Fruit fly (Drosophila melanogaster) whole organism, embryonic: ENCODE results near the gene Aasdh.

Experiments
- Aef1 ChIP-seq: fragments of 200-800 bp; sonication (Bioruptor generic); IDR thresholded peaks from 3 replicates; pipeline ENCODE4 v1.3.6; 2022; ENCODE audit warnings: missing biosample characterization, missing genetic modification characterization
- Antp ChIP-seq: fragments of 200-800 bp; sonication (Bioruptor generic); optimal IDR thresholded peaks from 3 replicates; lab custom pipeline; 2016; ENCODE audit warnings: missing biosample characterization, missing genetic modification characterization
- CG10147 ChIP-seq: fragments of 200-800 bp; sonication (Bioruptor generic); optimal IDR thresholded peaks from 2 replicates; lab custom pipeline; 2019; ENCODE audit warnings: missing biosample characterization, mild to moderate bottlenecking, missing genetic modification characterization, moderate library complexity
- CG10979 ChIP-seq: fragments of 200-800 bp; sonication (Bioruptor generic); optimal IDR thresholded peaks from 2 replicates; lab custom pipeline; 2018; ENCODE audit warnings: missing biosample characterization, mild to moderate bottlenecking, missing genetic modification characterization, moderate library complexity
- CG11247 ChIP-seq: fragments of 200-800 bp; sonication (Bioruptor generic); IDR thresholded peaks from 2 replicates; pipeline ENCODE4 v1.3.6; 2022; ENCODE audit warnings: missing biosample characterization, missing genetic modification characterization
- CG12104 ChIP-seq: fragments of 200-800 bp; sonication (Bioruptor generic); optimal IDR thresholded peaks from 3 replicates; lab custom pipeline; 2016; ENCODE audit warnings: missing biosample characterization, missing genetic modification characterization
- CG1233 ChIP-seq: fragments of 200-800 bp; sonication (Bioruptor generic); optimal IDR thresholded peaks from 4 replicates; lab custom pipeline; 2018; ENCODE audit warnings: missing biosample characterization, mild to moderate bottlenecking, missing genetic modification characterization
- CG12391 ChIP-seq: fragments of 200-800 bp; sonication (Bioruptor generic); optimal IDR thresholded peaks from 3 replicates; lab custom pipeline; 2018; ENCODE audit warnings: missing biosample characterization, mild to moderate bottlenecking, missing genetic modification characterization, moderate library complexity
- CG12769 ChIP-seq: fragments of 200-800 bp; sonication (Bioruptor generic); optimal IDR thresholded peaks from 2 replicates; lab custom pipeline; 2019; ENCODE audit warnings: missing biosample characterization, mild to moderate bottlenecking, missing genetic modification characterization, moderate library complexity
- CG13624 ChIP-seq: fragments of 200-800 bp; sonication (Bioruptor generic); optimal IDR thresholded peaks from 2 replicates; lab custom pipeline; 2016; ENCODE audit warnings: missing biosample characterization, missing genetic modification characterization
- CG1602 ChIP-seq: fragments of 200-800 bp; sonication (Bioruptor generic); optimal IDR thresholded peaks from 3 replicates; lab custom pipeline; 2016; ENCODE audit warnings: missing biosample characterization, missing genetic modification characterization
- CG2120 ChIP-seq: fragments of 200-800 bp; sonication (Bioruptor generic); optimal IDR thresholded peaks from 3 replicates; lab custom pipeline; 2016; ENCODE audit warnings: missing biosample characterization, missing genetic modification characterization
- CG3163 ChIP-seq: fragments of 200-800 bp; sonication (Bioruptor generic); optimal IDR thresholded peaks from 3 replicates; lab custom pipeline; 2016; ENCODE audit warnings: missing biosample characterization, missing genetic modification characterization
- CG3281 ChIP-seq: fragments of 200-800 bp; sonication (Bioruptor generic); optimal IDR thresholded peaks from 3 replicates; lab custom pipeline; 2017; ENCODE audit warnings: missing biosample characterization, mild to moderate bottlenecking, missing genetic modification characterization
- CG4424 ChIP-seq: fragments of 200-800 bp; sonication (Bioruptor generic); optimal IDR thresholded peaks from 3 replicates; lab custom pipeline; 2016; ENCODE audit warnings: missing biosample characterization, missing genetic modification characterization
- CG6254 ChIP-seq: fragments of 200-800 bp; sonication (Bioruptor generic); optimal IDR thresholded peaks from 3 replicates; lab custom pipeline; 2017; ENCODE audit warnings: mild to moderate bottlenecking, missing biosample characterization, missing genetic modification reagents, missing genetic modification characterization
- CG6791 ChIP-seq: fragments of 200-800 bp; sonication (Bioruptor generic); IDR thresholded peaks from 3 replicates; pipeline ENCODE4 v1.3.6; 2022; ENCODE audit warnings: missing biosample characterization, missing genetic modification characterization; ENCODE audit not compliant: partially characterized antibody
- CG7556 ChIP-seq: fragments of 200-800 bp; sonication (Bioruptor generic); optimal IDR thresholded peaks from 2 replicates; lab custom pipeline; 2017; ENCODE audit warnings: missing biosample characterization, mild to moderate bottlenecking, missing genetic modification characterization
- Dad ChIP-seq: fragments of 200-800 bp; sonication (Bioruptor generic); optimal IDR thresholded peaks from 3 replicates; lab custom pipeline; 2016; ENCODE audit warnings: missing biosample characterization, missing genetic modification characterization
- Deaf1 ChIP-seq: fragments of 200-800 bp; optimal IDR thresholded peaks from 3 replicates; lab custom pipeline; 2019; ENCODE audit warnings: missing biosample characterization, mild to moderate bottlenecking, missing genetic modification characterization, moderate library complexity
- Dip2 ChIP-seq: fragments of 200-800 bp; sonication (Bioruptor generic); IDR thresholded peaks from 2 replicates; pipeline ENCODE4 v1.3.6; 2022; ENCODE audit warnings: missing biosample characterization, missing genetic modification characterization
- Max ChIP-seq: fragments of 200-800 bp; sonication (Bioruptor generic); optimal IDR thresholded peaks from 2 replicates; lab custom pipeline; 2016; ENCODE audit warnings: missing biosample characterization, mild to moderate bottlenecking, missing genetic modification characterization
- Med ChIP-seq: fragments of 200-800 bp; sonication (Bioruptor generic); peaks from one replicate; lab custom pipeline; 2016; ENCODE audit warnings: missing biosample characterization, missing genetic modification characterization, mild to moderate bottlenecking, inconsistent platforms, moderate library complexity
- Myb ChIP-seq: fragments of 200-800 bp; sonication (Bioruptor generic); optimal IDR thresholded peaks from 2 replicates; lab custom pipeline; 2016; ENCODE audit warnings: missing biosample characterization, missing genetic modification characterization
- Oaz ChIP-seq: fragments of 200-800 bp; sonication (Bioruptor generic); IDR thresholded peaks from 2 replicates; pipeline ENCODE4 v1.3.6; 2022; ENCODE audit warnings: missing biosample characterization, missing genetic modification characterization
- TFAM ChIP-seq: fragments of 200-800 bp; sonication (Bioruptor generic); optimal IDR thresholded peaks from 2 replicates; lab custom pipeline; 2017; ENCODE audit warnings: missing biosample characterization, missing genetic modification characterization, inconsistent platforms
- ap ChIP-seq: fragments of 200-800 bp; sonication (Bioruptor generic); IDR thresholded peaks from 2 replicates; pipeline ENCODE4 v1.3.6; 2022; ENCODE audit warnings: missing biosample characterization, missing genetic modification characterization
- ase ChIP-seq: fragments of 200-800 bp; sonication (Bioruptor generic); IDR thresholded peaks from 3 replicates; pipeline ENCODE4 v1.3.6; 2022; ENCODE audit warnings: missing biosample characterization, missing genetic modification characterization
- chinmo ChIP-seq: fragments of 200-800 bp; sonication (Bioruptor generic); IDR thresholded peaks from 4 replicates; pipeline ENCODE4 v1.3.6; 2022; ENCODE audit warnings: missing biosample characterization, missing genetic modification characterization; ENCODE audit not compliant: partially characterized antibody
- croc ChIP-seq: fragments of 200-800 bp; sonication (Bioruptor generic); conservative IDR thresholded peaks from 3 replicates; pipeline ENCODE4 v1.3.6; 2022; ENCODE audit warnings: missing biosample characterization, missing genetic modification characterization
- da ChIP-seq: fragments of 200-800 bp; sonication (Bioruptor generic); optimal IDR thresholded peaks from 2 replicates; lab custom pipeline; 2016; ENCODE audit warnings: missing biosample characterization, missing genetic modification characterization
- eyg ChIP-seq: fragments of 200-800 bp; sonication (Bioruptor generic); optimal IDR thresholded peaks from 3 replicates; lab custom pipeline; 2016; ENCODE audit warnings: missing biosample characterization, missing genetic modification characterization
- fu2 ChIP-seq: fragments of 200-800 bp; sonication (Bioruptor generic); optimal IDR thresholded peaks from 2 replicates; lab custom pipeline; 2016; ENCODE audit warnings: missing biosample characterization, missing genetic modification characterization
- gcm2 ChIP-seq: fragments of 200-800 bp; sonication (Bioruptor generic); optimal IDR thresholded peaks from 2 replicates; lab custom pipeline; 2016; ENCODE audit warnings: missing biosample characterization, missing genetic modification characterization
- ham ChIP-seq: fragments of 200-800 bp; sonication (Bioruptor generic); IDR thresholded peaks from 2 replicates; pipeline ENCODE4 v1.3.6; 2022; ENCODE audit warnings: missing biosample characterization, missing genetic modification characterization
- ken ChIP-seq: fragments of 200-800 bp; sonication (Bioruptor generic); IDR thresholded peaks from 3 replicates; pipeline ENCODE4 v1.3.6; 2022; ENCODE audit warnings: missing biosample characterization, missing genetic modification characterization
- mld ChIP-seq: fragments of 200-800 bp; sonication (Bioruptor generic); IDR thresholded peaks from 3 replicates; pipeline ENCODE4 v1.3.6; 2022; ENCODE audit warnings: missing biosample characterization, missing genetic modification characterization; ENCODE audit not compliant: partially characterized antibody
- nom ChIP-seq: fragments of 200-800 bp; sonication (Bioruptor generic); optimal IDR thresholded peaks from 2 replicates; lab custom pipeline; 2017; ENCODE audit warnings: missing biosample characterization, missing genetic modification characterization, mild to moderate bottlenecking, moderate library complexity, missing genetic modification reagents
- odd ChIP-seq: fragments of 200-800 bp; sonication (Bioruptor generic); optimal IDR thresholded peaks from 2 replicates; lab custom pipeline; 2017; ENCODE audit warnings: missing biosample characterization, mild to moderate bottlenecking, missing genetic modification characterization
- pb ChIP-seq: fragments of 200-800 bp; sonication (Bioruptor generic); optimal IDR thresholded peaks from 3 replicates; lab custom pipeline; 2016; ENCODE audit warnings: missing biosample characterization, missing genetic modification characterization
- pum ChIP-seq: fragments of 200-800 bp; sonication (Bioruptor generic); optimal IDR thresholded peaks from 2 replicates; lab custom pipeline; 2016; ENCODE audit warnings: missing biosample characterization, missing genetic modification characterization
- pzg ChIP-seq: fragments of 200-800 bp; sonication (Bioruptor generic); optimal IDR thresholded peaks from 3 replicates; lab custom pipeline; 2018; ENCODE audit warnings: missing biosample characterization, mild to moderate bottlenecking, missing genetic modification characterization, moderate library complexity
- seq ChIP-seq: fragments of 200-800 bp; sonication (Bioruptor generic); IDR thresholded peaks from 2 replicates; pipeline ENCODE4 v1.3.6; 2022; ENCODE audit warnings: missing biosample characterization, missing genetic modification characterization
- slou ChIP-seq: fragments of 200-800 bp; sonication (Bioruptor generic); optimal IDR thresholded peaks from 3 replicates; lab custom pipeline; 2016; ENCODE audit warnings: missing biosample characterization, missing genetic modification characterization
- slp2 ChIP-seq: fragments of 200-800 bp; sonication (Bioruptor generic); optimal IDR thresholded peaks from 2 replicates; lab custom pipeline; 2016; ENCODE audit warnings: missing biosample characterization, missing genetic modification characterization
- toy ChIP-seq: fragments of 200-800 bp; sonication (Bioruptor generic); IDR thresholded peaks from 2 replicates; pipeline ENCODE4 v1.3.6; 2022; ENCODE audit warnings: missing biosample characterization, missing genetic modification characterization
- trem ChIP-seq: fragments of 200-800 bp; optimal IDR thresholded peaks from 3 replicates; lab custom pipeline; 2019; ENCODE audit warnings: missing biosample characterization, mild to moderate bottlenecking, missing genetic modification characterization, moderate library complexity
- vfl ChIP-seq: fragments of 200-800 bp; sonication (Bioruptor generic); optimal IDR thresholded peaks from 2 replicates; lab custom pipeline; 2016; ENCODE audit warnings: missing biosample characterization, missing genetic modification characterization
- wor ChIP-seq: fragments of 200-800 bp; sonication (Bioruptor generic); IDR thresholded peaks from 2 replicates; pipeline ENCODE4 v1.3.6; 2022; ENCODE audit warnings: missing biosample characterization, missing genetic modification characterization

The Aasdh gene

dm6 chr2L:8403286-8404270, 45.8 kb downstream of the Aasdh start, which contains the start of gene emb (continued):
- TF ChIP-seq Antp (GFP tag; lab: Kevin White, UChicago) = peak; percentile 59
- TF ChIP-seq Max = peak; percentile 49
- peak; percentile 52 for TF ChIP-seq Dad
- TF ChIP-seq CG2120 (GFP tag; lab: Kevin White, UChicago) = peak; percentile 70
- peak; percentile 42 for TF ChIP-seq CG13624
- peak; percentile 99 for TF ChIP-seq CG6791 (GFP tag; lab: Robert Waterston, UW)
- TF ChIP-seq odd = no peak
- peak; percentile 11 for TF ChIP-seq CG10979
- TF ChIP-seq trem (tag; lab: Kevin White, UChicago) = peak; percentile 68
- TF ChIP-seq CG1233 (GFP tag; lab: Kevin White, UChicago) = peak; percentile 40
- peak; percentile 33 for TF ChIP-seq CG1602 (GFP tag; lab: Kevin White, UChicago)
- TF ChIP-seq gcm2 = peak; percentile 26
- TF ChIP-seq CG4424 (GFP tag; lab: Kevin White, UChicago) = peak; percentile 73
- peak; percentile 59 for TF ChIP-seq Myb (GFP tag; lab: Kevin White, UChicago)
- peak; percentile 2 for TF ChIP-seq slou
- TF ChIP-seq CG7556 = no peak
- TF ChIP-seq fu2 = peak; percentile 64
- peak; percentile 24 for TF ChIP-seq CG3163
- TF ChIP-seq slp2 = peak; percentile 27
- TF ChIP-seq ham (GFP tag; lab: Robert Waterston, UW) = no peak
- no peak for TF ChIP-seq Oaz
- TF ChIP-seq pzg (GFP tag; lab: Kevin White, UChicago) = peak; percentile 97
- TF ChIP-seq nom = peak; percentile 91
- peak; percentile 73 for TF ChIP-seq CG3281 (GFP tag; lab: Kevin White, UChicago)
- no peak for TF ChIP-seq wor
- TF ChIP-seq CG12391 (tag; lab: Kevin White, UChicago) = peak; percentile 80
- peak; percentile 98 for TF ChIP-seq chinmo (GFP tag; lab: Robert Waterston, UW)
- peak; percentile 29 for TF ChIP-seq eyg (GFP tag; lab: Kevin White, UChicago)
- TF ChIP-seq CG12769 (tag; lab: Kevin White, UChicago) = no peak
- peak; percentile 34 for TF ChIP-seq vfl (GFP tag; lab: Kevin White, UChicago)
- no peak for TF ChIP-seq da (GFP tag; lab: Kevin White, UChicago)
- peak; percentile 36 for TF ChIP-seq pb (GFP tag; lab: Kevin White, UChicago)
- TF ChIP-seq ap = no peak
- TF ChIP-seq toy (GFP tag; lab: Robert Waterston, UW) = no peak
- peak; percentile 52 for TF ChIP-seq CG12104 (GFP tag; lab: Kevin White, UChicago)
- no peak for TF ChIP-seq CG10147 (GFP tag; lab: Kevin White, UChicago)
- peak; percentile 99 for TF ChIP-seq mld (GFP tag; lab: Robert Waterston, UW)
- TF ChIP-seq Dip2 (GFP tag; lab: Robert Waterston, UW) = no peak
- no peak for TF ChIP-seq croc (GFP tag; lab: Robert Waterston, UW)
- no peak for TF ChIP-seq CG6254 (GFP tag; lab: Kevin White, UChicago)
- TF ChIP-seq Deaf1 = no peak
- no peak for TF ChIP-seq ken (GFP tag; lab: Robert Waterston, UW)
- TF ChIP-seq pum (GFP tag; lab: Kevin White, UChicago) = peak; percentile 21
- TF ChIP-seq Med (GFP tag; lab: Kevin White, UChicago) = peak; percentile 93
- no peak for TF ChIP-seq ase (GFP tag; lab: Robert Waterston, UW)
- no peak for TF ChIP-seq TFAM (GFP tag; lab: Kevin White, UChicago)
- peak; percentile 37; the same call in 1 of the 2 replicates for TF ChIP-seq CG11247 (GFP tag; lab: Robert Waterston, UW)
- TF ChIP-seq Aef1 (GFP tag; lab: Robert Waterston, UW) = no peak
- no peak for TF ChIP-seq seq (GFP tag; lab: Robert Waterston, UW)
